Worm (Caenorhabditis elegans): ENCODE results near the gene orai-1.

- TF ChIP-seq flt-1 (GFP tag; IDR thresholded peaks at IDR 0.05): no peak
- TF ChIP-seq med-1 (GFP tag; optimal IDR thresholded peaks at IDR 0.05; ENCODE audit: insufficient read depth): no peak
- no peak for TF ChIP-seq ztf-29 (GFP tag; IDR thresholded peaks at IDR 0.05)
- TF ChIP-seq cog-1 (tag; optimal IDR thresholded peaks at IDR 0.05): no peak
- no peak for TF ChIP-seq T22C8.4 (GFP tag; IDR thresholded peaks at IDR 0.05)
- no peak for TF ChIP-seq ref-1 (GFP tag; conservative IDR thresholded peaks at IDR 0.05)
- no peak for TF ChIP-seq ztf-23 (GFP tag; IDR thresholded peaks at IDR 0.05)
- TF ChIP-seq klf-2 (GFP tag; conservative IDR thresholded peaks at IDR 0.05): no peak
Observed at ce11 chrIII:612759-613158, 33.8 kb upstream of the orai-1 start.
